Worm (Caenorhabditis elegans): ENCODE measurements around the gene F41G3.5.

Gene F41G3.5

ce11 chrII:6754671-6755224, 8.2 kb downstream of the F41G3.5 start, which contains the start of the genes srx-95 and fis-1:
Gene srx-95 (minus strand): TSS chrII:6754771.
Gene fis-1 (plus strand): TSS chrII:6755174.
- TF ChIP-seq egl-27 (tag; optimal IDR thresholded peaks at IDR 0.05), result no peak
- TF ChIP-seq mdl-1 (tag; optimal IDR thresholded peaks at IDR 0.05), result no peak
- TF ChIP-seq ztf-11 (tag; optimal IDR thresholded peaks at IDR 0.05), result no peak
- TF ChIP-seq nfya-1 (tag; optimal IDR thresholded peaks at IDR 0.05; ENCODE audit: insufficient read depth), result no peak
- no peak for TF ChIP-seq nhr-23 (tag; optimal IDR thresholded peaks at IDR 0.05)
- TF ChIP-seq nhr-76 (tag; optimal IDR thresholded peaks at IDR 0.05), result no peak
- TF ChIP-seq egl-5 (tag; optimal IDR thresholded peaks at IDR 0.05), result no peak

DNA sequence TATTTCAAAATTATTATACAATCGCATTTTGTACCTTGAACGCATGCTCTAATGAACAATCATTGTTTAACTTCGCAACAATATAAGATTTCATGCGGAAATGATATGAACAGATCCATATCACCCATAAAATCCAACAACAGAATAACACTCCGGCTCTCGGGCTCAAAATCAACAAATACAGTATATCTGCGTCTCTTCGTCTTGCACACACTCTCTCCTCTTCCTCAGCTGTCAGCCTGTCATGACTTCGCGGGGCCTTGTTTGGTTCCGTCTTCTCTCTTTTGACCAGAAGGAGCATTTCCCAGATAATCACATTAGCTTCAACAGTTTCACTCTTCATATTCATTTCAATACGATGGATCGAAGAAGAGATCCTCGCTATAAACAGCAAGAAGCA, 9.7 kb downstream of the F41G3.5 start, which contains the start of gene F41G3.3:
Gene F41G3.3, plus strand, starts transcription at position 301 of the 400 bp plus-strand sequence.
- TF ChIP-seq fos-1 (tag; optimal IDR thresholded peaks at IDR 0.05) (no peak), nhr-11 (tag; optimal IDR thresholded peaks at IDR 0.05) (no peak), elt-3 (tag; optimal IDR thresholded peaks at IDR 0.05) (no peak), jun-1 (tag; optimal IDR thresholded peaks at IDR 0.05) (no peak), sea-2 (GFP tag; optimal IDR thresholded peaks at IDR 0.05) (no peak), aly-2 (tag; optimal IDR thresholded peaks at IDR 0.05) (no peak), nhr-12 (tag; optimal IDR thresholded peaks at IDR 0.05) (no peak), ZK546.5 (tag; optimal IDR thresholded peaks at IDR 0.05) (no peak), nhr-76 (tag; optimal IDR thresholded peaks at IDR 0.05) (no peak), ceh-16 (tag; optimal IDR thresholded peaks at IDR 0.05) (no peak), eor-1 (tag; optimal IDR thresholded peaks at IDR 0.05) (no peak), nhr-23 (tag; optimal IDR thresholded peaks at IDR 0.05) (no peak), lin-15B (tag; optimal IDR thresholded peaks at IDR 0.05) (no peak)

DNA sequence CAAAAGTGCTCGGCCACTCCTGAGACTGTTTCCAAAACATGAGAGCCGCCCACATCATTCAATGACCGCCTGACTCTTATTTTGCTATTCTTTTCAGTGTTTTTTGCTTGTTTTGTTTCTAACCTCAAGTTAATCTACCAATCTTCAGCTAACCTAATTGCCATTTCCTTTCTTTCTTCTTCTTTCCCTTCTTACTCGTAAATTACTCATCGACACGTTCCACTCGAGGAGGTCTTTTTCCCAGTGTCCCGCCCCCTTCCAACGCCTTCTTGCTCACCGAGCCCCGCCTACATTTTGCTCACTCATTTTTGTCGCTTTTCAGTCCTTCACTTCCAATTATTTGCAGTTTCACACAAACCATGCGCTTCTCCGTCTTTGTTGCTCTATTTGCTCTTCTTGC, 18.2 kb downstream of the F41G3.5 start, which contains the start of gene nlp-50:
Gene nlp-50, plus strand, starts transcription at position 301 of the 400 bp plus-strand sequence.
- TF ChIP-seq ztf-11 (tag; optimal IDR thresholded peaks at IDR 0.05) (no peak), pha-4 (tag; optimal IDR thresholded peaks at IDR 0.05) (no peak), jun-1 (tag; optimal IDR thresholded peaks at IDR 0.05) (no peak), nhr-237 (tag; optimal IDR thresholded peaks at IDR 0.05) (no peak)

DNA sequence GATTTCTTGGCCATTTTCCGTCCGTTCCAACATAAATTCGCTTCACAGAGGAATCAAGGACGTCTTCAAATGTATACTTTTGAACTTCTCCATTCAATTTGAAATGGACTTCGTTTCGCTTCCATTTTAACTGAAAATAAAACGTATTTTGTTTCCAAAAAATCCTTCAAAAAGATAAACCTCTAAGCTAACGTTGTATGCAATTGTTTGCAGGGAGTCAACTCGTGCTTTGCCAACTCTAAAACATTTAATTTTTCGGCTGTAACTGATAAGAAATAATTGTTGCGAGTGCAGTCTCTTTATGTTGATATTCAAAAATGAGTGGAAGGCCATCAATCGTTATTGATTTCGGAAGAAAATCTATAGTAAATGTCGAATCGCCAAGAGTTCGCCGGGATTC, 21.5 kb downstream of the F41G3.5 start, which contains the start of gene F41G3.18:
Gene F41G3.18, plus strand, starts transcription at position 301 of the 400 bp plus-strand sequence.
- TF ChIP-seq elt-2 (tag; optimal IDR thresholded peaks at IDR 0.05) (peak; percentile 41), mml-1 (tag; optimal IDR thresholded peaks at IDR 0.05) (no peak), ceh-16 (tag; optimal IDR thresholded peaks at IDR 0.05) (no peak), mdl-1 (tag; optimal IDR thresholded peaks at IDR 0.05) (no peak), ztf-4 (tag; optimal IDR thresholded peaks at IDR 0.05) (no peak), R02D3.7 (tag; optimal IDR thresholded peaks at IDR 0.05) (no peak), nhr-43 (tag; optimal IDR thresholded peaks at IDR 0.05; ENCODE audit: poor library complexity, severe bottlenecking) (no peak)

DNA sequence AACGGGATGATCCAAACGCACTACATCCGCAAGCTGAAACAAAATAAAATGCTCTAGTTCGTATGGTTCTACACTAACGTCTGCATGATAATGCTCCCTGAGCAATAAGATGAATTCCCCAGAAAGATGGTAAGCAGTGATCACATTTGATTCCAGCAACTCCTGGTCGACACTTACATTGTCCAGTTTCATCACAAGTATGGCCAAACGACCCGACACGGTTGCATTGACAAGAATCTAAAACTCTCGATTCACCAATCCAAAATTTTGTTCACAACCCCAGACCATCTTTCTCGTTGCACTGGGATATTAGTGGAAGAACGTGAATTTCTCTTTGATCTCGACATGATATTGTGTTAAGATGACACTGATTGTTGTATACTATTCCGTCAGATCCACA, 23.5 kb downstream of the F41G3.5 start:
- TF ChIP-seq ztf-4 (tag; optimal IDR thresholded peaks at IDR 0.05) (no peak), ceh-16 (tag; optimal IDR thresholded peaks at IDR 0.05) (no peak), nhr-28 (tag; optimal IDR thresholded peaks at IDR 0.05) (no peak), ceh-9 (tag; optimal IDR thresholded peaks at IDR 0.05) (no peak), unc-39 (tag; optimal IDR thresholded peaks at IDR 0.05) (no peak), elt-3 (tag; optimal IDR thresholded peaks at IDR 0.05) (no peak), hmg-11 (tag; optimal IDR thresholded peaks at IDR 0.05) (no peak)

DNA sequence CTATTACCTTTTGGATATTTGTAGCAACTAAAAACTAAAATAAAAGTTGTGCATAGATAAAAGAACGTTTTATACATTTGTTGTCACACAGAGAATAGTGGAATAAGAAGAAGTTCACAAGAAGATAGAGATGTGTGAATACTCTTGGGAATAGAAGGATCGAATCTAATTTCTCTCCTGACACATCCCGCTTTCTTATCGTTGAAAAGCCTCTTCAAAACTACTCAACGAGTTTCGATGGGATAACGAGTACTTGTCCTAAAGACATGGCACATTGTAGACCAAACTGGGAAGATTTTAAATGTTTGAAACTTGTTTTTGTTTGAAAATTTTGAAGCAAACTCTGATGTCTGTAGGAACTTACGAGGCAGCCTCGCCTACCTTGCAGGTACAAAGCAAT, 26.0 kb downstream of the F41G3.5 start:
- TF ChIP-seq unc-62 (GFP tag; optimal IDR thresholded peaks at IDR 0.05), result no peak
- TF ChIP-seq nhr-25 (tag; optimal IDR thresholded peaks at IDR 0.05), result no peak
